Worm (Caenorhabditis elegans) whole organism, late embryonic: ENCODE results near the gene C04C11.25.
A peak's percentile ranks its signal among the peaks of the same experiment; 100 is the strongest.

Experiments used
- C08G9.2 ChIP-seq: sonication (generic microtip); optimal IDR thresholded peaks from 2 replicates; lab custom pipeline; 2016; ENCODE audit warnings: mild to moderate bottlenecking, missing genetic modification characterization, moderate library complexity, missing compliant biosample characterization
- C38D4.7 ChIP-seq: fragments of 200-800 bp; sonication (Bioruptor generic); optimal IDR thresholded peaks from 2 replicates; lab custom pipeline; 2018; ENCODE audit warnings: mild to moderate bottlenecking, missing genetic modification characterization, moderate library complexity, missing compliant biosample characterization
- F13H6.1 ChIP-seq: sonication (generic microtip); optimal IDR thresholded peaks from 2 replicates; lab custom pipeline; 2016; ENCODE audit warnings: missing genetic modification characterization, missing compliant biosample characterization
- K09A11.1 ChIP-seq: sonication (generic microtip); optimal IDR thresholded peaks from 2 replicates; lab custom pipeline; 2017; ENCODE audit warnings: antibody characterized with exemption, mild to moderate bottlenecking, missing genetic modification characterization, missing compliant biosample characterization; ENCODE audit not compliant: insufficient read depth
- T23F11.4 ChIP-seq: fragments of 200-800 bp; sonication (Bioruptor generic); optimal IDR thresholded peaks from 2 replicates; lab custom pipeline; 2018; ENCODE audit warnings: mild to moderate bottlenecking, missing genetic modification characterization, missing compliant biosample characterization
- Y22D7AL.16 ChIP-seq: sonication (generic microtip); optimal IDR thresholded peaks from 2 replicates; lab custom pipeline; 2016; ENCODE audit warnings: missing genetic modification characterization, missing compliant biosample characterization
- ahr-1 ChIP-seq: sonication (generic microtip); optimal IDR thresholded peaks from 2 replicates; lab custom pipeline; 2016; ENCODE audit warnings: missing genetic modification characterization, missing compliant biosample characterization
- ama-1 ChIP-seq: fragments of 150-350 bp; optimal IDR thresholded peaks from 2 replicates; lab custom pipeline; 2014
- ceh-18 ChIP-seq: sonication (generic microtip); optimal IDR thresholded peaks from 2 replicates; lab custom pipeline; 2016; ENCODE audit warnings: missing genetic modification characterization, missing compliant biosample characterization
- ceh-19 ChIP-seq: fragments of 200-800 bp; sonication (Bioruptor generic); optimal IDR thresholded peaks from 2 replicates; lab custom pipeline; 2018; ENCODE audit warnings: mild to moderate bottlenecking, missing genetic modification characterization, missing compliant biosample characterization
- ceh-2 ChIP-seq: sonication (generic microtip); optimal IDR thresholded peaks from 2 replicates; lab custom pipeline; 2016; ENCODE audit warnings: missing genotype, missing genetic modification characterization, missing compliant biosample characterization
- ceh-22 ChIP-seq: sonication (generic microtip); optimal IDR thresholded peaks from 2 replicates; lab custom pipeline; 2017; ENCODE audit warnings: missing biosample characterization, missing genetic modification characterization
- ceh-30 ChIP-seq: fragments of 150-350 bp; optimal IDR thresholded peaks from 2 replicates; lab custom pipeline; 2014; ENCODE audit warnings: missing biosample characterization, missing genetic modification characterization
- ceh-45 ChIP-seq: fragments of 200-800 bp; sonication (Bioruptor generic); IDR thresholded peaks from 2 replicates; pipeline ENCODE4 v1.3.6; 2022; ENCODE audit warnings: missing genetic modification reagents, missing genetic modification characterization, missing compliant biosample characterization
- fkh-10 ChIP-seq: fragments of 150-350 bp; optimal IDR thresholded peaks from 2 replicates; lab custom pipeline; 2014; ENCODE audit warnings: missing biosample characterization, missing genetic modification reagents, missing genetic modification characterization
- hlh-13 ChIP-seq: fragments of 200-800 bp; sonication (Bioruptor generic); optimal IDR thresholded peaks from 2 replicates; lab custom pipeline; 2018; ENCODE audit warnings: mild to moderate bottlenecking, missing genetic modification characterization, missing compliant biosample characterization
- hlh-15 ChIP-seq: sonication (generic microtip); optimal IDR thresholded peaks from 2 replicates; lab custom pipeline; 2016; ENCODE audit warnings: missing genetic modification characterization, missing compliant biosample characterization
- hlh-6 ChIP-seq: sonication (generic microtip); optimal IDR thresholded peaks from 2 replicates; lab custom pipeline; 2016; ENCODE audit warnings: missing genotype, missing genetic modification characterization, missing compliant biosample characterization
- lim-6 ChIP-seq: sonication (generic microtip); optimal IDR thresholded peaks from 2 replicates; lab custom pipeline; 2016; ENCODE audit warnings: missing genetic modification characterization, missing compliant biosample characterization
- madf-2 ChIP-seq: sonication (generic microtip); optimal IDR thresholded peaks from 2 replicates; lab custom pipeline; 2017; ENCODE audit warnings: missing genetic modification characterization, missing compliant biosample characterization
- mec-3 ChIP-seq: sonication (generic microtip); optimal IDR thresholded peaks from 2 replicates; lab custom pipeline; 2016; ENCODE audit warnings: borderline replicate concordance, missing genetic modification characterization, missing compliant biosample characterization
- nfya-1 ChIP-seq: sonication (generic microtip); optimal IDR thresholded peaks from 2 replicates; lab custom pipeline; 2017; ENCODE audit warnings: missing genetic modification characterization, mild to moderate bottlenecking, missing compliant biosample characterization, antibody characterized with exemption, moderate library complexity
- nhr-11 ChIP-seq: fragments of 150-350 bp; optimal IDR thresholded peaks from 2 replicates; lab custom pipeline; 2014; ENCODE audit warnings: missing biosample characterization, missing genetic modification characterization
- nhr-232 ChIP-seq: sonication (generic microtip); optimal IDR thresholded peaks from 2 replicates; lab custom pipeline; 2016; ENCODE audit warnings: missing genetic modification characterization, missing compliant biosample characterization
- odd-2 ChIP-seq: sonication (generic microtip); optimal IDR thresholded peaks from 2 replicates; lab custom pipeline; 2017; ENCODE audit warnings: antibody characterized with exemption, mild to moderate bottlenecking, missing genetic modification characterization, missing compliant biosample characterization
- pag-3 ChIP-seq: sonication (generic microtip); optimal IDR thresholded peaks from 2 replicates; lab custom pipeline; 2016; ENCODE audit warnings: missing compliant biosample characterization, missing genetic modification characterization, borderline replicate concordance
- pat-9 ChIP-seq: fragments of 200-800 bp; sonication (Bioruptor generic); optimal IDR thresholded peaks from 2 replicates; lab custom pipeline; 2018; ENCODE audit warnings: mild to moderate bottlenecking, missing genetic modification characterization, moderate library complexity, missing compliant biosample characterization
- rnt-1 ChIP-seq: sonication (generic microtip); optimal IDR thresholded peaks from 2 replicates; lab custom pipeline; 2016; ENCODE audit warnings: missing genetic modification characterization, missing compliant biosample characterization
- sox-2 ChIP-seq: fragments of 200-800 bp; sonication (Bioruptor generic); IDR thresholded peaks from 2 replicates; pipeline ENCODE4 v1.3.6; 2022; ENCODE audit warnings: missing genetic modification reagents, missing genetic modification characterization, missing compliant biosample characterization
- sox-4 ChIP-seq: sonication (generic microtip); optimal IDR thresholded peaks from 2 replicates; lab custom pipeline; 2017; ENCODE audit warnings: mild to moderate bottlenecking, missing genetic modification characterization, inconsistent platforms, missing compliant biosample characterization
- syd-9 ChIP-seq: sonication (generic microtip); optimal IDR thresholded peaks from 2 replicates; lab custom pipeline; 2016; ENCODE audit warnings: mild to moderate bottlenecking, missing genetic modification characterization, moderate library complexity, missing compliant biosample characterization
- ttx-3 ChIP-seq: sonication (generic microtip); optimal IDR thresholded peaks from 2 replicates; lab custom pipeline; 2016; ENCODE audit warnings: missing genetic modification reagents, missing genetic modification characterization, missing compliant biosample characterization
- unc-42 ChIP-seq: sonication (generic microtip); optimal IDR thresholded peaks from 2 replicates; lab custom pipeline; 2016; ENCODE audit warnings: missing genotype, missing genetic modification characterization, missing compliant biosample characterization
- unc-55 ChIP-seq: sonication (generic microtip); optimal IDR thresholded peaks from 2 replicates; lab custom pipeline; 2017; ENCODE audit warnings: missing biosample characterization, missing genetic modification reagents, missing genetic modification characterization
- unc-86 ChIP-seq: sonication (generic microtip); optimal IDR thresholded peaks from 2 replicates; lab custom pipeline; 2016; ENCODE audit warnings: missing genetic modification characterization, missing compliant biosample characterization
- zip-5 ChIP-seq: sonication (generic microtip); optimal IDR thresholded peaks from 2 replicates; lab custom pipeline; 2016; ENCODE audit warnings: missing genetic modification characterization, missing compliant biosample characterization
- ztf-16 ChIP-seq: sonication (generic microtip); optimal IDR thresholded peaks from 2 replicates; lab custom pipeline; 2017; ENCODE audit warnings: missing genetic modification characterization, missing compliant biosample characterization

Gene C04C11.25

ce11 chrX:14053754-14054153 lies 38.5 kb upstream of the C04C11.25 start:
- TF ChIP-seq ttx-3 (tag; lab: Kevin White, UChicago): no peak
- no peak for TF ChIP-seq pag-3
- TF ChIP-seq ceh-45 (GFP tag; lab: Robert Waterston, UW): no peak
- TF ChIP-seq mec-3 (tag; lab: Kevin White, UChicago): no peak
- TF ChIP-seq ztf-16 (tag; lab: Kevin White, UChicago): no peak
- TF ChIP-seq nfya-1 (tag; lab: Kevin White, UChicago): no peak
- TF ChIP-seq lim-6: no peak
- no peak for TF ChIP-seq fkh-10 (GFP tag; lab: Kevin White, UChicago)
- no peak for TF ChIP-seq hlh-6
- no peak for TF ChIP-seq ceh-30 (tag; lab: Kevin White, UChicago)
- TF ChIP-seq hlh-13 (GFP tag; lab: Kevin White, UChicago): no peak
- no peak for TF ChIP-seq madf-2 (tag; lab: Kevin White, UChicago)
- no peak for TF ChIP-seq F13H6.1 (tag; lab: Kevin White, UChicago)
- no peak for TF ChIP-seq nhr-11 (tag; lab: Kevin White, UChicago)
- TF ChIP-seq hlh-15 (tag; lab: Kevin White, UChicago): no peak
- no peak for TF ChIP-seq sox-4
- TF ChIP-seq ceh-19: no peak
- no peak for TF ChIP-seq ama-1 (lab: Kevin White, UChicago)
- no peak for TF ChIP-seq rnt-1 (tag; lab: Kevin White, UChicago)
- TF ChIP-seq, all 69 proteins: peak for 0

- no peak for TF ChIP-seq lim-6
- no peak for TF ChIP-seq T23F11.4 (GFP tag; lab: Kevin White, UChicago)
- TF ChIP-seq odd-2 (tag; lab: Kevin White, UChicago): no peak
- no peak for TF ChIP-seq ceh-22 (tag; lab: Kevin White, UChicago)
These were observed 34.0 kb upstream of the C04C11.25 start, which contains the start of gene dyc-1 for ce11 chrX:14049235-14049634. dyc-1 (plus strand) TSS chrX:14049535.

ce11 chrX:14047609-14048008 lies 32.3 kb upstream of the C04C11.25 start:
- TF ChIP-seq nfya-1 (tag; lab: Kevin White, UChicago) (no peak), unc-55 (no peak), C38D4.7 (GFP tag; lab: Kevin White, UChicago) (no peak), C08G9.2 (tag; lab: Kevin White, UChicago) (no peak), unc-42 (tag; lab: Kevin White, UChicago) (peak; percentile 89), pag-3 (no peak), Y22D7AL.16 (no peak), ceh-18 (no peak)
- TF ChIP-seq, all 69 proteins: peak for 1

- TF ChIP-seq hlh-13 (GFP tag; lab: Kevin White, UChicago) (no peak), ceh-18 (peak; percentile 16), unc-42 (tag; lab: Kevin White, UChicago) (peak; percentile 13), unc-55 (peak; percentile 91)
These were observed 29.1 kb upstream of the C04C11.25 start for ce11 chrX:14044362-14044761.

ce11 chrX:14039293-14039692 lies 24.0 kb upstream of the C04C11.25 start:
- TF ChIP-seq mec-3 (tag; lab: Kevin White, UChicago): no peak
- TF ChIP-seq pat-9 (tag; lab: Kevin White, UChicago): no peak
- peak; percentile 1 for TF ChIP-seq nfya-1 (tag; lab: Kevin White, UChicago)
- TF ChIP-seq unc-55: peak; percentile 31
- no peak for TF ChIP-seq nhr-232
- no peak for TF ChIP-seq rnt-1 (tag; lab: Kevin White, UChicago)
- no peak for TF ChIP-seq C08G9.2 (tag; lab: Kevin White, UChicago)
- no peak for TF ChIP-seq ceh-18
- TF ChIP-seq, all 69 proteins: peak for 2

ce11 chrX:14033494-14033893 lies 18.2 kb upstream of the C04C11.25 start, which contains the start of gene arrd-25:
arrd-25 (plus strand) TSS chrX:14033794.
- TF ChIP-seq unc-86 (tag; lab: Kevin White, UChicago): no peak
- no peak for TF ChIP-seq ahr-1 (tag; lab: Kevin White, UChicago)
- no peak for TF ChIP-seq pat-9 (tag; lab: Kevin White, UChicago)
- TF ChIP-seq ceh-2 (tag; lab: Kevin White, UChicago): no peak
- no peak for TF ChIP-seq zip-5 (tag; lab: Kevin White, UChicago)
- no peak for TF ChIP-seq syd-9 (tag; lab: Kevin White, UChicago)
- no peak for TF ChIP-seq sox-2 (GFP tag; lab: Robert Waterston, UW)
- no peak for TF ChIP-seq K09A11.1 (tag; lab: Kevin White, UChicago)
- TF ChIP-seq pag-3: no peak
